Fruit fly (Drosophila melanogaster) whole organism, embryonic: Measurements from ENCODE around the gene CG14881.

Source experiments
- CG10959 ChIP-seq: fragments of 200-800 bp; sonication (Bioruptor generic); IDR thresholded peaks from 2 replicates; pipeline ENCODE4 v1.3.6; 2022; ENCODE audit warnings: missing biosample characterization, missing genetic modification characterization
- CG12104 ChIP-seq: fragments of 200-800 bp; sonication (Bioruptor generic); optimal IDR thresholded peaks from 3 replicates; lab custom pipeline; 2016; ENCODE audit warnings: missing biosample characterization, missing genetic modification characterization
- CG12219 ChIP-seq: fragments of 200-800 bp; sonication (Bioruptor generic); optimal IDR thresholded peaks from 3 replicates; lab custom pipeline; 2018; ENCODE audit warnings: missing biosample characterization, mild to moderate bottlenecking, missing genetic modification characterization
- CG12236 ChIP-seq: fragments of 200-800 bp; sonication (Bioruptor generic); optimal IDR thresholded peaks from 2 replicates; lab custom pipeline; 2016; ENCODE audit warnings: missing biosample characterization, missing genetic modification characterization
- CG12942 ChIP-seq: fragments of 200-800 bp; sonication (Bioruptor generic); optimal IDR thresholded peaks from 3 replicates; lab custom pipeline; 2016; ENCODE audit warnings: missing biosample characterization, missing genetic modification characterization
- CG14014 ChIP-seq: fragments of 200-800 bp; sonication (Bioruptor generic); IDR thresholded peaks from 2 replicates; pipeline ENCODE4 v1.3.6; 2022; ENCODE audit warnings: missing biosample characterization, missing genetic modification characterization
- CG14050 ChIP-seq: fragments of 200-800 bp; sonication (Bioruptor generic); IDR thresholded peaks from 3 replicates; pipeline ENCODE4 v1.3.6; 2022; ENCODE audit warnings: missing biosample characterization, missing genetic modification characterization
- CG15479 ChIP-seq: fragments of 200-800 bp; sonication (Bioruptor generic); optimal IDR thresholded peaks from 3 replicates; lab custom pipeline; 2019; ENCODE audit warnings: missing biosample characterization, mild to moderate bottlenecking, missing genetic modification characterization, moderate library complexity
- CG17361 ChIP-seq: fragments of 200-800 bp; sonication (Bioruptor generic); IDR thresholded peaks from 3 replicates; pipeline ENCODE4 v1.3.6; 2022; ENCODE audit warnings: missing biosample characterization, missing genetic modification characterization
- CG17385 ChIP-seq: fragments of 200-800 bp; sonication (Bioruptor generic); optimal IDR thresholded peaks from 3 replicates; lab custom pipeline; 2018; ENCODE audit warnings: missing biosample characterization, mild to moderate bottlenecking, missing genetic modification characterization
- CG17829 ChIP-seq: fragments of 200-800 bp; optimal IDR thresholded peaks from 2 replicates; lab custom pipeline; 2019; ENCODE audit warnings: missing biosample characterization, mild to moderate bottlenecking, missing genetic modification characterization, moderate library complexity
- CG18764 ChIP-seq: fragments of 200-800 bp; sonication (Bioruptor generic); optimal IDR thresholded peaks from 3 replicates; lab custom pipeline; 2016; ENCODE audit warnings: missing biosample characterization, missing genetic modification characterization
- CG2202 ChIP-seq: fragments of 200-800 bp; sonication (Bioruptor generic); optimal IDR thresholded peaks from 2 replicates; lab custom pipeline; 2018; ENCODE audit warnings: missing biosample characterization, mild to moderate bottlenecking, missing genetic modification characterization
- CG3163 ChIP-seq: fragments of 200-800 bp; sonication (Bioruptor generic); optimal IDR thresholded peaks from 3 replicates; lab custom pipeline; 2016; ENCODE audit warnings: missing biosample characterization, missing genetic modification characterization
- CG3726 ChIP-seq: fragments of 200-800 bp; sonication (Bioruptor generic); IDR thresholded peaks from 3 replicates; pipeline ENCODE4, ENCODE4 v1.3.6; 2022; ENCODE audit warnings: missing biosample characterization, missing genetic modification characterization
- CG43689 ChIP-seq: fragments of 200-800 bp; sonication (Bioruptor generic); IDR thresholded peaks from 2 replicates; pipeline ENCODE4 v1.3.6; 2022; ENCODE audit warnings: missing biosample characterization, missing genetic modification characterization
- CG4707 ChIP-seq: fragments of 200-800 bp; sonication (Bioruptor generic); optimal IDR thresholded peaks from 2 replicates; lab custom pipeline; 2018; ENCODE audit warnings: missing biosample characterization, mild to moderate bottlenecking, missing genetic modification characterization, moderate library complexity
- CG4854 ChIP-seq: fragments of 200-800 bp; sonication (Bioruptor generic); optimal IDR thresholded peaks from 2 replicates; lab custom pipeline; 2016; ENCODE audit warnings: missing biosample characterization, missing genetic modification characterization, inconsistent platforms
- CG6689 ChIP-seq: fragments of 200-800 bp; sonication (Bioruptor generic); IDR thresholded peaks from 2 replicates; pipeline ENCODE4 v1.3.6; 2022; ENCODE audit warnings: missing biosample characterization, missing genetic modification characterization
- CG7928 ChIP-seq: fragments of 200-800 bp; sonication (Bioruptor generic); optimal IDR thresholded peaks from 2 replicates; lab custom pipeline; 2017; ENCODE audit warnings: missing biosample characterization, mild to moderate bottlenecking, missing genetic modification characterization
- CG9609 ChIP-seq: fragments of 200-800 bp; sonication (Bioruptor generic); optimal IDR thresholded peaks from 3 replicates; lab custom pipeline; 2016; ENCODE audit warnings: missing biosample characterization, missing genetic modification characterization
- CG9876 ChIP-seq: fragments of 200-800 bp; sonication (Bioruptor generic); optimal IDR thresholded peaks from 2 replicates; lab custom pipeline; 2016; ENCODE audit warnings: missing biosample characterization, missing genetic modification characterization
- CG9932 ChIP-seq: fragments of 200-800 bp; sonication (Bioruptor generic); IDR thresholded peaks from 2 replicates; pipeline ENCODE4 v1.3.6; 2022; ENCODE audit warnings: missing biosample characterization, missing genetic modification characterization
- CHES-1-like ChIP-seq: fragments of 200-800 bp; sonication (Bioruptor generic); optimal IDR thresholded peaks from 2 replicates; lab custom pipeline; 2016; ENCODE audit warnings: missing biosample characterization, missing genetic modification characterization
- D ChIP-seq, 2 experiments: fragments of 200-800 bp in 1 of 2; fragments of >200 bp in 1 of 2; sonication (Bioruptor generic) in 1 of 2; optimal IDR thresholded peaks; 2 replicates in 1 of 2; 3 replicates in 1 of 2; lab custom pipeline; 2017; ENCODE audit warnings: mild to moderate bottlenecking in 1 of 2, missing biosample characterization in 1 of 2, missing genetic modification characterization in 1 of 2, missing genetic modification reagents in 1 of 2
- Deaf1 ChIP-seq: fragments of 200-800 bp; optimal IDR thresholded peaks from 3 replicates; lab custom pipeline; 2019; ENCODE audit warnings: missing biosample characterization, mild to moderate bottlenecking, missing genetic modification characterization, moderate library complexity
- Dll ChIP-seq: fragments of 200-800 bp; sonication (Bioruptor generic); IDR thresholded peaks from 4 replicates; pipeline ENCODE4 v1.3.6; 2022; ENCODE audit warnings: missing biosample characterization, missing genetic modification characterization; ENCODE audit not compliant: partially characterized antibody
- HHEX ChIP-seq: fragments of 200-800 bp; sonication (Bioruptor generic); optimal IDR thresholded peaks from 3 replicates; lab custom pipeline; 2017; ENCODE audit warnings: missing biosample characterization, mild to moderate bottlenecking, missing genetic modification characterization, missing genetic modification reagents
- HLHmδ ChIP-seq: fragments of 200-800 bp; sonication (Bioruptor generic); optimal IDR thresholded peaks from 2 replicates; lab custom pipeline; 2018; ENCODE audit warnings: missing biosample characterization, mild to moderate bottlenecking, missing genetic modification characterization, moderate library complexity
- MBD-R2 ChIP-seq: fragments of 200-800 bp; sonication (Bioruptor generic); IDR thresholded peaks from 2 replicates; pipeline ENCODE4 v1.3.6; 2022; ENCODE audit warnings: missing biosample characterization, missing genetic modification characterization
- NC2β ChIP-seq: fragments of 200-800 bp; sonication (Bioruptor generic); optimal IDR thresholded peaks from 2 replicates; lab custom pipeline; 2016; ENCODE audit warnings: missing biosample characterization, missing genetic modification characterization
- Scr ChIP-seq: fragments of 200-800 bp; sonication (Bioruptor generic); IDR thresholded peaks from 2 replicates; pipeline ENCODE4 v1.3.6; 2022; ENCODE audit warnings: missing biosample characterization, missing genetic modification characterization; ENCODE audit not compliant: partially characterized antibody
- amos ChIP-seq: fragments of 200-800 bp; sonication (Bioruptor generic); IDR thresholded peaks from 2 replicates; pipeline ENCODE4 v1.3.6; 2022; ENCODE audit warnings: missing biosample characterization, missing genetic modification characterization; ENCODE audit not compliant: partially characterized antibody
- ap ChIP-seq: fragments of 200-800 bp; sonication (Bioruptor generic); IDR thresholded peaks from 2 replicates; pipeline ENCODE4 v1.3.6; 2022; ENCODE audit warnings: missing biosample characterization, missing genetic modification characterization
- bigmax ChIP-seq: fragments of 200-800 bp; sonication (Bioruptor generic); optimal IDR thresholded peaks from 2 replicates; lab custom pipeline; 2018; ENCODE audit warnings: missing biosample characterization, mild to moderate bottlenecking, missing genetic modification characterization
- br ChIP-seq: fragments of >200 bp; optimal IDR thresholded peaks from 2 replicates; lab custom pipeline; 2017
- cas ChIP-seq: fragments of 200-800 bp; sonication (Bioruptor generic); IDR thresholded peaks from 2 replicates; pipeline ENCODE4 v1.3.6; 2022; ENCODE audit warnings: missing biosample characterization, missing genetic modification characterization
- eve ChIP-seq, 2 experiments: fragments of >200 bp; optimal IDR thresholded peaks; 2 replicates each; lab custom pipeline; 2017; ENCODE audit warnings: missing biosample characterization in 2 of 2, missing genetic modification characterization in 2 of 2
- fd96Cb ChIP-seq: fragments of 200-800 bp; sonication (Bioruptor generic); optimal IDR thresholded peaks from 2 replicates; lab custom pipeline; 2018; ENCODE audit warnings: missing biosample characterization, mild to moderate bottlenecking, missing genetic modification characterization, moderate library complexity
- gem ChIP-seq: fragments of 200-800 bp; sonication (Bioruptor generic); optimal IDR thresholded peaks from 2 replicates; lab custom pipeline; 2019; ENCODE audit warnings: missing biosample characterization, mild to moderate bottlenecking, missing genetic modification characterization, moderate library complexity
- her ChIP-seq: fragments of 200-800 bp; sonication (Bioruptor generic); optimal IDR thresholded peaks from 2 replicates; lab custom pipeline; 2016; ENCODE audit warnings: missing biosample characterization, missing genetic modification characterization
- lola ChIP-seq, 3 experiments: fragments of >200 bp in 2 of 3; fragments of 200-800 bp in 1 of 3; sonication (Bioruptor generic) in 1 of 3; optimal IDR thresholded peaks; 2 replicates each; lab custom pipeline; 2017 to 2019; ENCODE audit warnings: missing biosample characterization in 3 of 3, missing genetic modification characterization in 3 of 3, mild to moderate bottlenecking in 1 of 3, moderate library complexity in 1 of 3
- nmo ChIP-seq: fragments of 200-800 bp; sonication (Bioruptor generic); optimal IDR thresholded peaks from 2 replicates; lab custom pipeline; 2018; ENCODE audit warnings: missing biosample characterization, mild to moderate bottlenecking, missing genetic modification characterization, moderate library complexity
- repo ChIP-seq: fragments of 200-800 bp; sonication (Bioruptor generic); optimal IDR thresholded peaks from 2 replicates; lab custom pipeline; 2016; ENCODE audit warnings: missing biosample characterization, missing genetic modification characterization
- sd ChIP-seq: fragments of 200-800 bp; sonication (Bioruptor generic); optimal IDR thresholded peaks from 3 replicates; lab custom pipeline; 2018; ENCODE audit warnings: missing biosample characterization, mild to moderate bottlenecking, missing genetic modification characterization, moderate library complexity
- sqz ChIP-seq: fragments of 200-800 bp; sonication (Bioruptor generic); optimal IDR thresholded peaks from 3 replicates; lab custom pipeline; 2018; ENCODE audit warnings: missing biosample characterization, mild to moderate bottlenecking, missing genetic modification characterization
- stc ChIP-seq: fragments of 200-800 bp; sonication (Bioruptor generic); IDR thresholded peaks from 2 replicates; pipeline ENCODE4 v1.3.6; 2022; ENCODE audit warnings: missing biosample characterization, missing genetic modification characterization
- zen ChIP-seq: fragments of 200-800 bp; sonication (Bioruptor generic); optimal IDR thresholded peaks from 3 replicates; lab custom pipeline; 2018; ENCODE audit warnings: missing biosample characterization, mild to moderate bottlenecking, missing genetic modification characterization, moderate library complexity

The CG14881 gene

DNA sequence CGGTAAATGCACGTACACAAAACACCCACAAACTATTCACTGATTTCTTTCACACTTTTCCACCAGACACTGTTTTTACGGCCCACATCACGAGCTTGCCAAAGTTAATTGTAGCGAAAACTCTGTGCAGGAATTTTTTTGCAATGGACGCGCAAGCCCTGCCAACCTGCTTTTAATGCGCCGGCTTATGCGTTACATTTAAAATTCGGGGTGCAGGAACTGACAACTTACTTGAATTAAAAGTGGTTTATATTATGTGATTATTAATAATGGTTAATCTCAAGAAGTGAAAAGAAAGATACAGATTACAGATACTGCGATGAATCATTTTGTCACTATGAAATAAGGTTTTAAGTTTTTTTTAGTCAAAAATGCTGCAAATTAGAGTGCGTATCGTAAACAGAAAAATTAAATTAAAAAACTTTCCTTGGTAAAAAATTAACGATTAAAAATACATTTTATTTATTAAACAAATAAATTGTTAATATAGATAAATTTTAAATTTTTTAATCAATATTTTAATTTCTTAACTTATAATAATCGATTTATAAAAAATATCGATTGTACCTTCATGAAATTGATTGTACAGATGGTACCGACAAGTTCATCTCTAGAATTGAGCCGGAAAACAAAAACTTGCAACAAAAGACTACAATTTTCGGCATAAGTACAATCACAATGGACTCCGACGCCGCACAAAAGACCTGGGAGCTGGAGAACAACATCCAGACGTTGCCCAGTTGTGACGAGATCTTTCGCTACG is 35.0 kb downstream of the CG14881 start, which contains the start of the genes CG42232 and CSN5 (continued):
- TF ChIP-seq CG12219, result no peak
- 0 out of 2 replicates have a peak, but pooled peaks have one; percentile 33 for TF ChIP-seq stc
- TF ChIP-seq CG43689 (GFP tag; lab: Robert Waterston, UW), result no peak
- TF ChIP-seq amos (GFP tag; lab: Robert Waterston, UW), result peak; percentile 51; the same call in 1 of the 2 replicates
- peak in 1 of 3 experiments; percentile 62 for TF ChIP-seq lola (GFP tag; optimal IDR thresholded peaks at IDR 0.05; lab: Kevin White, UChicago)
- no peak for TF ChIP-seq HLHmδ (GFP tag; lab: Kevin White, UChicago)
- peak; percentile 30 for TF ChIP-seq CG15479 (GFP tag; lab: Kevin White, UChicago)
- TF ChIP-seq CG3726, result no peak
- no peak; the same call in 2 of the 3 replicates for TF ChIP-seq CG17361 (GFP tag; lab: Robert Waterston, UW)
- TF ChIP-seq CG10959, result no peak
- TF ChIP-seq br, result no peak
- TF ChIP-seq CG9932 (GFP tag; lab: Robert Waterston, UW), result peak; percentile 68
- peak; percentile 81 for TF ChIP-seq gem (tag; lab: Kevin White, UChicago)
- peak; percentile 64 for TF ChIP-seq Scr
- peak; percentile 0 for TF ChIP-seq CG9609 (GFP tag; lab: Kevin White, UChicago)
- no peak for TF ChIP-seq CG4707 (GFP tag; lab: Kevin White, UChicago)
- TF ChIP-seq CG17385 (GFP tag; lab: Kevin White, UChicago), result peak; percentile 49
- TF ChIP-seq CG2202 (tag; lab: Kevin White, UChicago), result no peak
- TF ChIP-seq Deaf1 (tag; lab: Kevin White, UChicago), result no peak
- TF ChIP-seq CG9876 (GFP tag; lab: Kevin White, UChicago), result no peak
- peak; percentile 49 for TF ChIP-seq fd96Cb (tag; lab: Kevin White, UChicago)
- peak; percentile 76 for TF ChIP-seq CG17829 (tag; lab: Kevin White, UChicago)
- TF ChIP-seq HHEX, result peak; percentile 33
- peak; percentile 84 for TF ChIP-seq nmo
- peak; percentile 59 for TF ChIP-seq CG6689 (GFP tag; lab: Robert Waterston, UW)
- TF ChIP-seq CG3163 (GFP tag; lab: Kevin White, UChicago), result no peak
- TF ChIP-seq CG18764, result peak; percentile 40
- peak; percentile 59 for TF ChIP-seq zen (tag; lab: Kevin White, UChicago)
- TF ChIP-seq bigmax (GFP tag; lab: Kevin White, UChicago), result no peak
- TF ChIP-seq CG7928 (GFP tag; lab: Kevin White, UChicago), result no peak
- TF ChIP-seq MBD-R2 (GFP tag; lab: Robert Waterston, UW), result peak; percentile 87
- TF ChIP-seq eve (GFP tag; optimal IDR thresholded peaks at IDR 0.05; lab: Kevin White, UChicago), result no peak
- TF ChIP-seq CG14050 (GFP tag; lab: Robert Waterston, UW), result no peak
- TF ChIP-seq Dll (GFP tag; lab: Robert Waterston, UW), result peak; percentile 74
- peak; percentile 38; the same call in 1 of the 2 replicates for TF ChIP-seq ap (GFP tag; lab: Robert Waterston, UW)
- no peak for TF ChIP-seq CG12236 (GFP tag; lab: Kevin White, UChicago)
- peak; percentile 31; the same call in 1 of the 2 replicates for TF ChIP-seq cas (GFP tag; lab: Robert Waterston, UW)
- TF ChIP-seq her (GFP tag; lab: Kevin White, UChicago), result no peak
- TF ChIP-seq CHES-1-like (GFP tag; lab: Kevin White, UChicago), result peak; percentile 26
- peak; percentile 16 for TF ChIP-seq repo
- peak; percentile 21 for TF ChIP-seq CG12942 (GFP tag; lab: Kevin White, UChicago)
- TF ChIP-seq CG12104 (GFP tag; lab: Kevin White, UChicago), result peak; percentile 63
- TF ChIP-seq D (optimal IDR thresholded peaks at IDR 0.05; lab: Kevin White, UChicago), result no peak
- no peak for TF ChIP-seq D (GFP tag; optimal IDR thresholded peaks at IDR 0.05; lab: Kevin White, UChicago)
- no peak for TF ChIP-seq sqz
- TF ChIP-seq sd, result no peak
- peak; percentile 55; the same call in 1 of the 2 replicates for TF ChIP-seq CG14014 (GFP tag; lab: Robert Waterston, UW)
- TF ChIP-seq CG4854 (GFP tag; lab: Kevin White, UChicago), result no peak
- TF ChIP-seq NC2β (GFP tag; lab: Kevin White, UChicago), result peak; percentile 40
